Fruit fly (Drosophila melanogaster) whole organism, adult: ENCODE data around the gene Hmu.
A peak's percentile ranks its signal among the peaks of the same experiment; 100 is the strongest.

Source experiments
- CG11617 ChIP-seq: fragments of 200-800 bp; sonication (Bioruptor generic); optimal IDR thresholded peaks from 2 replicates; lab custom pipeline; 2017; ENCODE audit warnings: mild to moderate bottlenecking, missing biosample characterization, missing genetic modification reagents, missing genetic modification characterization
- CG12768 ChIP-seq: fragments of 200-800 bp; sonication (Bioruptor generic); optimal IDR thresholded peaks from 2 replicates; lab custom pipeline; 2017; ENCODE audit warnings: missing biosample characterization, missing genetic modification characterization, mild to moderate bottlenecking, moderate library complexity, missing genetic modification reagents
- CG14711 ChIP-seq: fragments of 200-800 bp; sonication (Bioruptor generic); optimal IDR thresholded peaks from 2 replicates; lab custom pipeline; 2018; ENCODE audit warnings: missing biosample characterization, mild to moderate bottlenecking, missing genetic modification characterization, moderate library complexity
- CG1620 ChIP-seq: fragments of 200-800 bp; sonication (Bioruptor generic); optimal IDR thresholded peaks from 2 replicates; lab custom pipeline; 2016; ENCODE audit warnings: missing biosample characterization, missing genetic modification characterization
- CG33017 ChIP-seq: fragments of 200-800 bp; sonication (Bioruptor generic); optimal IDR thresholded peaks from 2 replicates; lab custom pipeline; 2018; ENCODE audit warnings: missing biosample characterization, mild to moderate bottlenecking, missing genetic modification characterization, moderate library complexity
- CG5204 ChIP-seq: fragments of 200-800 bp; sonication (Bioruptor generic); optimal IDR thresholded peaks from 2 replicates; lab custom pipeline; 2016; ENCODE audit warnings: missing biosample characterization, missing genetic modification characterization
- CG7045 ChIP-seq: fragments of 200-800 bp; sonication (Bioruptor generic); optimal IDR thresholded peaks from 2 replicates; lab custom pipeline; 2017; ENCODE audit warnings: missing biosample characterization, mild to moderate bottlenecking, missing genetic modification characterization
- CG7101 ChIP-seq: fragments of 200-800 bp; sonication (Bioruptor generic); optimal IDR thresholded peaks from 2 replicates; lab custom pipeline; 2018; ENCODE audit warnings: missing biosample characterization, mild to moderate bottlenecking, missing genetic modification characterization, moderate library complexity
- Clk ChIP-seq: fragments of 200-800 bp; sonication (Bioruptor generic); optimal IDR thresholded peaks from 2 replicates; lab custom pipeline; 2017; ENCODE audit warnings: missing biosample characterization, missing genetic modification characterization
- Crg-1 ChIP-seq: fragments of 200-800 bp; sonication (Bioruptor generic); optimal IDR thresholded peaks from 2 replicates; lab custom pipeline; 2016; ENCODE audit warnings: missing biosample characterization, missing genetic modification characterization
- Hr96 ChIP-seq: fragments of 200-800 bp; sonication (Bioruptor generic); optimal IDR thresholded peaks from 2 replicates; lab custom pipeline; 2016; ENCODE audit warnings: missing biosample characterization, missing genetic modification characterization
- Mnt ChIP-seq: fragments of 200-800 bp; sonication (Bioruptor generic); optimal IDR thresholded peaks from 2 replicates; lab custom pipeline; 2016; ENCODE audit warnings: missing biosample characterization, mild to moderate bottlenecking, missing genetic modification characterization
- bab1 ChIP-seq: fragments of 200-800 bp; sonication (Bioruptor generic); optimal IDR thresholded peaks from 3 replicates; lab custom pipeline; 2019; ENCODE audit warnings: missing biosample characterization, mild to moderate bottlenecking, missing genetic modification characterization, moderate library complexity
- cic ChIP-seq: fragments of 200-800 bp; sonication (Bioruptor generic); optimal IDR thresholded peaks from 2 replicates; lab custom pipeline; 2017; ENCODE audit warnings: missing biosample characterization, mild to moderate bottlenecking, missing genetic modification characterization, moderate library complexity
- cnc ChIP-seq, 2 experiments: fragments of >200 bp; optimal IDR thresholded peaks; 2 replicates each; lab custom pipeline; 2017
- kay ChIP-seq: fragments of 200-800 bp; sonication (Bioruptor generic); peaks from one replicate; lab custom pipeline; 2016; ENCODE audit warnings: missing biosample characterization, missing genetic modification characterization, borderline replicate concordance
- ovo ChIP-seq: fragments of 200-800 bp; sonication (Bioruptor generic); optimal IDR thresholded peaks from 2 replicates; lab custom pipeline; 2016; ENCODE audit warnings: missing biosample characterization, missing genetic modification characterization
- pad ChIP-seq: fragments of 200-800 bp; sonication (Bioruptor generic); optimal IDR thresholded peaks from 3 replicates; lab custom pipeline; 2017; ENCODE audit warnings: missing biosample characterization, missing genetic modification characterization, mild to moderate bottlenecking, moderate library complexity, missing genetic modification reagents
- tj ChIP-seq: fragments of 200-800 bp; sonication (Bioruptor generic); optimal IDR thresholded peaks from 3 replicates; lab custom pipeline; 2017; ENCODE audit warnings: missing biosample characterization, mild to moderate bottlenecking, missing genetic modification characterization, moderate library complexity
- toe ChIP-seq: fragments of 200-800 bp; sonication (Bioruptor generic); optimal IDR thresholded peaks from 2 replicates; lab custom pipeline; 2016; ENCODE audit warnings: missing biosample characterization, missing genetic modification characterization

Hmu gene

DNA sequence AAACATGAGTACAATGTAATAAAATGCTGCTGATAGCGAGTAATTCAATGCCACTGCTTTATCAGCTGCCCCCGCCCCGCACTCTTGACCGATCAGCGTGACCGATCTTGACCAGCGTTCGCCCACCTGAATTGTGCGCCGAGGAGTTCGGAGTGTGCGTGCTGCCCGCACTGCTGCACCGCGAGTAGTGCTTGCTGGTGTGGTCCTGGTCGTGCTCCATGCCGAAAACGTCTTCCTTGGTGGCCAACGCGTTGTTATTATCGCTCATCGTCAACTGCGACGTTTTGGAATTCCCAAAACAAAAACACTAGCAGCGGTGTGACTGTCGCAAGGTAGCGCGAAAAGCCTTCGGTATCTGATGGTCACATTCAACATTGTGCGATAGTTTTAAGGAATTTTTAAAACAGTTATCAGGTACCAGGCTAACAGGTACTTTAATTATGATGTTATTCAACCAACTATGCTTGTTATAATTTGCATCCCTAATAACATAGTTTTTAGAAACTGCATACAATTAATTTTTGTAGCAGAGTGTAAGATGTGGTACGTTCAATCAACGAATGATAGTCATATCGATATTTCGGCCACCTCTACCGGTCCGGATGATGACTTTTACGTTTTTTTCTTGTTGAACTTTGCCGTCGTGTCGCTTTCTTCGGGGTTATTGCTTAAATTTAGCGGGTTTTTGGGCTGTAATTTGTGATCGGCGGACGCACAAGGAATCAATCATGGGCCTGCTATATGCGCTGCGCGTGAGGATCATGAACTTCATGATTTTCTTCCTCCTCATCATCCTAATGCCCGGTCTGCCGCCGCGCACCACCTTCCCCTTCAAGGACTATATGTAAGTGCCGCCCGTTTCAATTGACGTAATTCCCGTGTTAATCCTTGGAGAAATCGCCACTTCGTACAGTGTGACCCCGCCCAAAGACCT is at the start of gene Hmu, which contains the start of gene bigmax:
Gene Hmu, plus strand, starts transcription at position 568 of the 934 bp plus-strand sequence.
Gene bigmax, minus strand, starts transcription at position 325 of the 934 bp plus-strand sequence.
- peak; percentile 56 for TF ChIP-seq pad (GFP tag; lab: Kevin White, UChicago)
- TF ChIP-seq CG7101: peak; percentile 78
- TF ChIP-seq cnc (optimal IDR thresholded peaks at IDR 0.05; lab: Kevin White, UChicago): peak in 1 of 2 experiments; percentile 72
- peak; percentile 89 for TF ChIP-seq toe
- TF ChIP-seq Clk: peak; percentile 70
- TF ChIP-seq cic (GFP tag; lab: Kevin White, UChicago): peak; percentile 78
- TF ChIP-seq Crg-1 (GFP tag; lab: Kevin White, UChicago): peak; percentile 71
- peak; percentile 81 for TF ChIP-seq CG1620
- peak; percentile 34 for TF ChIP-seq CG12768 (GFP tag; lab: Kevin White, UChicago)
- TF ChIP-seq bab1: peak; percentile 80
- TF ChIP-seq CG11617 (GFP tag; lab: Kevin White, UChicago): peak; percentile 71
- no peak for TF ChIP-seq ovo (GFP tag; lab: Kevin White, UChicago)
- peak; percentile 79 for TF ChIP-seq CG7045 (GFP tag; lab: Kevin White, UChicago)
- TF ChIP-seq Hr96: peak; percentile 77
- TF ChIP-seq CG5204 (GFP tag; lab: Kevin White, UChicago): peak; percentile 74
- TF ChIP-seq tj (GFP tag; lab: Kevin White, UChicago): peak; percentile 96
- peak; percentile 73 for TF ChIP-seq CG14711 (tag; lab: Kevin White, UChicago)
- TF ChIP-seq CG33017 (tag; lab: Kevin White, UChicago): peak; percentile 50
- no peak for TF ChIP-seq kay
- TF ChIP-seq Mnt: peak; percentile 83

- TF ChIP-seq ovo (GFP tag; lab: Kevin White, UChicago): no peak
- TF ChIP-seq CG33017 (tag; lab: Kevin White, UChicago): no peak
- TF ChIP-seq Mnt: no peak
- TF ChIP-seq CG7101: no peak
- TF ChIP-seq CG1620: no peak
- no peak for TF ChIP-seq bab1
Observed at dm6 chr3R:27240967-27241366, 47.6 kb upstream of the Hmu start, which contains the start of gene CG17991. CG17991 (plus strand) TSS chr3R:27241267.

DNA sequence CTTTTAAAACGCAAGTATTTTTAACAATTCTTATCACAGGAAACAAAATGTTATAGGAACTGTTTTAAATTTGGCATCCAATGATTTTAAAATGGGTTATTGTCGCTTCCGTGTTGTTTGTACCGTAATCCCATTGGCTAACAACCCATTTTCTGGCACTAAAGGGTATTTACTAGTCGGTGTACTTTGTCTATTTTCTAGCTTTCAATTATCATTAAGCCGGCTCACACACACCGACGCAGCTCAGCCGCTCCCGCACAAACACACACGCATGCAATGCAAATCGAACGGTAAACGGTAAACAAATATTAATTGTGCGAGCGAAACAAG is 44.2 kb upstream of the Hmu start:
- TF ChIP-seq ovo (GFP tag; lab: Kevin White, UChicago) (peak; percentile 91), pad (GFP tag; lab: Kevin White, UChicago) (peak; percentile 18), CG7101 (no peak)

- TF ChIP-seq pad (GFP tag; lab: Kevin White, UChicago) (peak; percentile 30), ovo (GFP tag; lab: Kevin White, UChicago) (peak; percentile 57), Hr96 (peak; percentile 31), kay (no peak), tj (GFP tag; lab: Kevin White, UChicago) (no peak), cic (GFP tag; lab: Kevin White, UChicago) (peak; percentile 60), CG7045 (GFP tag; lab: Kevin White, UChicago) (no peak), Mnt (peak; percentile 35), CG1620 (peak; percentile 36), CG7101 (no peak), CG12768 (GFP tag; lab: Kevin White, UChicago) (peak; percentile 30)
Observed at dm6 chr3R:27244742-27245400, 43.7 kb upstream of the Hmu start, which contains the start of gene CG18766. CG18766 (minus strand) TSS chr3R:27245249.

DNA sequence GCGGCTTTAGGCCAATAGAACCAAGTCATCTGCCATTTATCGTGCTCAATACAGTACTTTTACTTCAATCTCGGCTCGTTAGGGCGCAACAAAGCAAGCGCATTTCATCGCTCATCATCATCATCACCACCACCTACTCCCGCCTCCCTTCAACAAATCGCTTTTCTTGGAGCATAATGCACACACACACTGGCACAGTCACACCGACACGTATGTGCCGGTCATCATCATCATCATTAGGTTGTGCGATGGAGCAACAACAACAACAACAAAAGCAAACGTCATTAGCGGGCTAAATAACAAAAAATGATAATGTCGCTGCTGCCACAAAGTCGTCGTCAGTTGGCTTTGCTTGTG is 43.2 kb upstream of the Hmu start:
- TF ChIP-seq Mnt (no peak), pad (GFP tag; lab: Kevin White, UChicago) (no peak), cic (GFP tag; lab: Kevin White, UChicago) (no peak), CG11617 (GFP tag; lab: Kevin White, UChicago) (no peak), kay (no peak), CG14711 (tag; lab: Kevin White, UChicago) (no peak), tj (GFP tag; lab: Kevin White, UChicago) (peak; percentile 4), CG33017 (tag; lab: Kevin White, UChicago) (no peak), ovo (GFP tag; lab: Kevin White, UChicago) (no peak), Hr96 (no peak), Crg-1 (GFP tag; lab: Kevin White, UChicago) (no peak), CG1620 (no peak), toe (no peak), cnc (optimal IDR thresholded peaks at IDR 0.05; lab: Kevin White, UChicago) (peak in 1 of 2 experiments; percentile 50), CG5204 (GFP tag; lab: Kevin White, UChicago) (no peak), CG7101 (no peak), CG7045 (GFP tag; lab: Kevin White, UChicago) (no peak)

DNA sequence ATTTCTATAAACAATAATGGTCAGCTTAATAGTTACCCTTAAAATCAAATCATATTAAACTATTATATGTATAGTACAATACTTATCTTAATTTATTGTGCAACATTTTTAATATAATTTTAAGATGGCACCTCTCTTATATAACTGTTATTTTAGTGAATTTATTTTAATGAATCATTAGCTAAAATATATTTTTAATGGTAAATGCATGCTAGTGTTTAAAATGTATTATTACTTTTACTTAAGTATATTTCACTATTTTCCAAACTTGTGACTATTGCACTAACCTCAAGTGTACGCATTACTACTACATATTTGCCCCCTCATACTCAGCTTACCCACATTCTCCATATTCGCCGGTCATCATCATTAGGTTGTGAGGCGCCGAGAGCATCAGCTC is 42.3 kb upstream of the Hmu start:
- peak; percentile 25 for TF ChIP-seq tj (GFP tag; lab: Kevin White, UChicago)
- no peak for TF ChIP-seq Crg-1 (GFP tag; lab: Kevin White, UChicago)
- peak; percentile 15 for TF ChIP-seq CG12768 (GFP tag; lab: Kevin White, UChicago)
- no peak for TF ChIP-seq Mnt
- peak; percentile 7 for TF ChIP-seq toe
- peak; percentile 54 for TF ChIP-seq CG7045 (GFP tag; lab: Kevin White, UChicago)
- TF ChIP-seq bab1: peak; percentile 72
- no peak for TF ChIP-seq CG1620
- TF ChIP-seq CG14711 (tag; lab: Kevin White, UChicago): peak; percentile 80
- TF ChIP-seq Hr96: no peak
- TF ChIP-seq cnc (optimal IDR thresholded peaks at IDR 0.05; lab: Kevin White, UChicago): no peak
- TF ChIP-seq CG7101: peak; percentile 72
- peak; percentile 26 for TF ChIP-seq CG11617 (GFP tag; lab: Kevin White, UChicago)
- no peak for TF ChIP-seq kay
- no peak for TF ChIP-seq CG5204 (GFP tag; lab: Kevin White, UChicago)
- peak; percentile 82 for TF ChIP-seq CG33017 (tag; lab: Kevin White, UChicago)
